Worm (Caenorhabditis elegans) whole organism, midembryonic: ENCODE measurements around the gene C10C5.7.

ENCODE experiments used
- T22C8.4 ChIP-seq: fragments of 200-800 bp; sonication (Bioruptor generic); IDR thresholded peaks from 2 replicates; pipeline ENCODE4 v1.3.6; 2022; ENCODE audit warnings: missing genetic modification characterization, missing compliant biosample characterization
- cog-1 ChIP-seq: sonication (generic microtip); optimal IDR thresholded peaks from 2 replicates; lab custom pipeline; 2016; ENCODE audit warnings: missing genetic modification characterization, missing compliant biosample characterization
- flt-1 ChIP-seq: fragments of 200-800 bp; sonication (Bioruptor generic); IDR thresholded peaks from 2 replicates; pipeline ENCODE4 v1.3.6; 2022; ENCODE audit warnings: missing genetic modification characterization, missing compliant biosample characterization
- klf-2 ChIP-seq: fragments of 200-800 bp; sonication (Bioruptor generic); conservative IDR thresholded peaks from 2 replicates; pipeline ENCODE4 v1.3.6; 2022; ENCODE audit warnings: missing genetic modification reagents, missing genetic modification characterization, missing compliant biosample characterization
- med-1 ChIP-seq: sonication (generic microtip); optimal IDR thresholded peaks from 2 replicates; lab custom pipeline; 2017; ENCODE audit warnings: missing genetic modification characterization, mild to moderate bottlenecking, missing compliant biosample characterization, antibody characterized with exemption, missing genetic modification reagents; ENCODE audit not compliant: insufficient read depth
- ztf-23 ChIP-seq: fragments of 200-800 bp; sonication (Bioruptor generic); IDR thresholded peaks from 2 replicates; pipeline ENCODE4 v1.3.6; 2022; ENCODE audit warnings: missing genetic modification reagents, missing genetic modification characterization, missing compliant biosample characterization
- ztf-29 ChIP-seq: fragments of 200-800 bp; sonication (Bioruptor generic); IDR thresholded peaks from 2 replicates; pipeline ENCODE4 v1.3.6; 2022; ENCODE audit warnings: missing genetic modification reagents, missing genetic modification characterization, missing compliant biosample characterization

ce11 chrIV:9408004-9408403 lies 23.1 kb downstream of the C10C5.7 start, which contains the start of gene F56D5.5:
- TF ChIP-seq cog-1 (tag; lab: Kevin White, UChicago), result no peak
- no peak for TF ChIP-seq ztf-29 (GFP tag; lab: Robert Waterston, UW)
- no peak for TF ChIP-seq flt-1 (GFP tag; lab: Robert Waterston, UW)
- TF ChIP-seq ztf-23, result no peak
- TF ChIP-seq T22C8.4 (GFP tag; lab: Robert Waterston, UW), result no peak
- no peak for TF ChIP-seq klf-2
- no peak for TF ChIP-seq med-1 (GFP tag; lab: Kevin White, UChicago)
